Worm (Caenorhabditis elegans) whole organism, L2 larva: Measurements from ENCODE around the gene F44E2.9.

Experiments
- ama-1 ChIP-seq: fragments of 150-350 bp; optimal IDR thresholded peaks from 2 replicates; lab custom pipeline; 2018; ENCODE audit warnings: inconsistent platforms
- nhr-25 ChIP-seq: fragments of 150-350 bp; sonication (generic microtip); optimal IDR thresholded peaks from 3 replicates; lab custom pipeline; 2014; ENCODE audit warnings: missing biosample characterization, missing genetic modification characterization
- nhr-6 ChIP-seq: fragments of 150-350 bp; optimal IDR thresholded peaks from 2 replicates; lab custom pipeline; 2014; ENCODE audit warnings: missing biosample characterization, missing genetic modification characterization
- nhr-77 ChIP-seq: fragments of 150-350 bp; optimal IDR thresholded peaks from 2 replicates; lab custom pipeline; 2014; ENCODE audit warnings: missing biosample characterization, missing genetic modification characterization
- unc-39 ChIP-seq: fragments of 150-350 bp; optimal IDR thresholded peaks from 2 replicates; lab custom pipeline; 2014; ENCODE audit warnings: missing biosample characterization, missing genetic modification characterization
- ztf-11 ChIP-seq: sonication (generic microtip); optimal IDR thresholded peaks from 2 replicates; lab custom pipeline; 2017; ENCODE audit warnings: missing biosample characterization, missing genetic modification characterization
- ztf-4 ChIP-seq: fragments of 150-350 bp; optimal IDR thresholded peaks from 2 replicates; lab custom pipeline; 2014; ENCODE audit warnings: missing biosample characterization, missing genetic modification characterization

ce11 chrIII:8847722-8848121, 2.6 kb downstream of the F44E2.9 start:
- TF ChIP-seq ztf-4 (tag; lab: Kevin White, UChicago) (no peak), unc-39 (tag; lab: Kevin White, UChicago) (no peak), nhr-25 (tag; lab: Kevin White, UChicago) (no peak), nhr-77 (tag; lab: Kevin White, UChicago) (no peak), ama-1 (lab: Kevin White, UChicago) (no peak), nhr-6 (tag; lab: Kevin White, UChicago) (no peak), ztf-11 (tag; lab: Kevin White, UChicago) (no peak)
